Worm (Caenorhabditis elegans): ENCODE results near the gene dcr-1.

- TF ChIP-seq nhr-237 (tag; optimal IDR thresholded peaks at IDR 0.05) (no peak), unc-62 (GFP tag; optimal IDR thresholded peaks at IDR 0.05) (no peak), cnd-1 (tag; optimal IDR thresholded peaks at IDR 0.05) (no peak), unc-39 (tag; optimal IDR thresholded peaks at IDR 0.05) (no peak), pha-4 (tag; optimal IDR thresholded peaks at IDR 0.05) (no peak)
These were observed 32.7 kb downstream of the dcr-1 start, which contains the start of gene K12H4.2 for ce11 chrIII:8047412-8047811.

Measured in whole organism, mixed stage, embryonic.